Worm (Caenorhabditis elegans) whole organism, L4 larva: ENCODE results near the gene K08E4.2.

Experiments used
- F37D6.2 ChIP-seq: sonication (generic microtip); optimal IDR thresholded peaks from 2 replicates; lab custom pipeline; 2016; ENCODE audit warnings: mild to moderate bottlenecking, missing genetic modification characterization, missing compliant biosample characterization
- F44E2.7 ChIP-seq: fragments of 200-800 bp; sonication (Bioruptor generic); IDR thresholded peaks from 2 replicates; pipeline ENCODE4 v2.1.2; 2022; ENCODE audit warnings: missing genetic modification characterization, missing compliant biosample characterization
- Y5F2A.4 ChIP-seq: fragments of 200-800 bp; sonication (Bioruptor generic); optimal IDR thresholded peaks from 2 replicates; lab custom pipeline; 2018; ENCODE audit warnings: mild to moderate bottlenecking, missing genetic modification characterization, missing compliant biosample characterization
- ZK337.2 ChIP-seq: fragments of 200-800 bp; sonication (Bioruptor generic); IDR thresholded peaks from 2 replicates; pipeline ENCODE4 v1.3.6; 2022; ENCODE audit warnings: missing genetic modification reagents, missing genetic modification characterization, missing compliant biosample characterization
- ama-1 ChIP-seq: fragments of 150-350 bp; optimal IDR thresholded peaks from 2 replicates; lab custom pipeline; 2014; ENCODE audit warnings: inconsistent platforms, mixed read lengths
- arid-1 ChIP-seq: fragments of 200-800 bp; sonication (Bioruptor generic); conservative IDR thresholded peaks from 2 replicates; pipeline ENCODE4 v1.3.6; 2022; ENCODE audit warnings: missing genetic modification reagents, missing genetic modification characterization, missing compliant biosample characterization
- ceh-28 ChIP-seq: fragments of 150-350 bp; optimal IDR thresholded peaks from 2 replicates; lab custom pipeline; 2014; ENCODE audit warnings: missing biosample characterization, missing genetic modification reagents, missing genetic modification characterization
- ceh-32 ChIP-seq: sonication (generic microtip); optimal IDR thresholded peaks from 2 replicates; lab custom pipeline; 2016; ENCODE audit warnings: mild to moderate bottlenecking, missing genetic modification characterization, missing compliant biosample characterization; ENCODE audit not compliant: poor library complexity
- ceh-44 ChIP-seq: fragments of 200-800 bp; sonication (Bioruptor generic); IDR thresholded peaks from 2 replicates; pipeline ENCODE4 v1.3.6; 2022; ENCODE audit warnings: missing genetic modification reagents, missing genetic modification characterization, missing compliant biosample characterization
- ceh-62 ChIP-seq: sonication (generic microtip); optimal IDR thresholded peaks from 2 replicates; lab custom pipeline; 2017; ENCODE audit warnings: missing biosample characterization, missing genetic modification characterization
- ctbp-1 ChIP-seq: fragments of 200-800 bp; sonication (Bioruptor generic); IDR thresholded peaks from 2 replicates; pipeline ENCODE4 v1.3.6; 2022; ENCODE audit warnings: missing genetic modification reagents, missing genetic modification characterization, missing compliant biosample characterization
- daf-16 ChIP-seq, 3 experiments: sonication (generic microtip); optimal IDR thresholded peaks; 2 replicates each; lab custom pipeline; 2016 to 2017; ENCODE audit warnings: missing genetic modification characterization in 3 of 3, missing genetic modification reagents in 3 of 3, mild to moderate bottlenecking in 2 of 3, missing compliant biosample characterization in 2 of 3, missing biosample characterization in 1 of 3, moderate library complexity in 1 of 3
- daf-19 ChIP-seq: fragments of 200-800 bp; sonication (Bioruptor generic); conservative IDR thresholded peaks from 2 replicates; pipeline ENCODE4 v1.3.6; 2022; ENCODE audit warnings: missing genetic modification characterization, missing compliant biosample characterization
- dmd-6 ChIP-seq: fragments of 200-800 bp; sonication (Bioruptor generic); IDR thresholded peaks from 2 replicates; pipeline ENCODE4 v1.3.6; 2022; ENCODE audit warnings: missing genetic modification reagents, missing genetic modification characterization, missing compliant biosample characterization
- dve-1 ChIP-seq: sonication (generic microtip); optimal IDR thresholded peaks from 2 replicates; lab custom pipeline; 2017; ENCODE audit warnings: antibody characterized with exemption, mild to moderate bottlenecking, missing genetic modification characterization, missing compliant biosample characterization; ENCODE audit not compliant: insufficient read depth
- egl-27 ChIP-seq: sonication (generic microtip); optimal IDR thresholded peaks from 3 replicates; lab custom pipeline; 2017; ENCODE audit warnings: missing biosample characterization, missing genetic modification reagents, missing genetic modification characterization
- egl-43 ChIP-seq: fragments of 200-800 bp; sonication (Bioruptor generic); IDR thresholded peaks from 2 replicates; pipeline ENCODE4 v1.3.6; 2022; ENCODE audit warnings: missing genetic modification reagents, missing genetic modification characterization, missing compliant biosample characterization
- hif-1 ChIP-seq, 2 experiments: sonication (generic microtip); optimal IDR thresholded peaks; 2 replicates each; lab custom pipeline; 2016 to 2017; ENCODE audit warnings: missing compliant biosample characterization in 2 of 2, missing genetic modification characterization in 2 of 2, missing genetic modification reagents in 2 of 2, missing genotype in 2 of 2, mild to moderate bottlenecking in 1 of 2
- jun-1 ChIP-seq: fragments of 150-350 bp; optimal IDR thresholded peaks from 2 replicates; lab custom pipeline; 2014; ENCODE audit warnings: missing biosample characterization, missing genetic modification reagents, missing genetic modification characterization
- lim-7 ChIP-seq: fragments of 200-800 bp; sonication (Bioruptor generic); IDR thresholded peaks from 2 replicates; pipeline ENCODE4 v1.3.6; 2022; ENCODE audit warnings: missing genetic modification characterization, missing compliant biosample characterization
- lin-29 ChIP-seq: fragments of 200-800 bp; sonication (Bioruptor generic); IDR thresholded peaks from 2 replicates; pipeline ENCODE4 v1.3.6; 2022; ENCODE audit warnings: missing genetic modification reagents, missing genetic modification characterization, missing compliant biosample characterization
- lsy-2 ChIP-seq, 2 experiments: fragments of 150-350 bp in 1 of 2; sonication (generic microtip) in 1 of 2; optimal IDR thresholded peaks; 2 replicates each; lab custom pipeline; 2014 to 2017; ENCODE audit warnings: missing biosample characterization in 2 of 2, missing genetic modification characterization in 2 of 2
- madf-5 ChIP-seq, 2 experiments: fragments of 200-800 bp; sonication (Bioruptor generic); IDR thresholded peaks; 2 replicates each; pipeline ENCODE4 v1.3.6; 2022; ENCODE audit warnings: missing compliant biosample characterization in 2 of 2, missing genetic modification characterization in 2 of 2
- mep-1 ChIP-seq: fragments of 150-350 bp; sonication (generic microtip); optimal IDR thresholded peaks from 3 replicates; lab custom pipeline; 2014; ENCODE audit warnings: missing biosample characterization, missing genetic modification characterization
- mes-2 ChIP-seq: sonication (generic microtip); optimal IDR thresholded peaks from 2 replicates; lab custom pipeline; 2016; ENCODE audit warnings: missing genotype, mild to moderate bottlenecking, missing genetic modification characterization, missing compliant biosample characterization; ENCODE audit not compliant: poor library complexity, severe bottlenecking
- nhr-10 ChIP-seq: fragments of 150-350 bp; optimal IDR thresholded peaks from 2 replicates; lab custom pipeline; 2014; ENCODE audit warnings: missing biosample characterization, missing genetic modification characterization
- nhr-111 ChIP-seq: fragments of 200-800 bp; sonication (Bioruptor generic); optimal IDR thresholded peaks from 2 replicates; lab custom pipeline; 2018; ENCODE audit warnings: mild to moderate bottlenecking, missing genetic modification characterization, missing compliant biosample characterization
- nhr-41 ChIP-seq: fragments of 200-800 bp; sonication (Bioruptor generic); IDR thresholded peaks from 2 replicates; pipeline ENCODE4 v1.3.6; 2022; ENCODE audit warnings: missing genetic modification reagents, missing genetic modification characterization, missing compliant biosample characterization
- nhr-76 ChIP-seq: fragments of 150-350 bp; optimal IDR thresholded peaks from 2 replicates; lab custom pipeline; 2014; ENCODE audit warnings: missing biosample characterization, missing genetic modification characterization
- nhr-77 ChIP-seq: fragments of 150-350 bp; optimal IDR thresholded peaks from 2 replicates; lab custom pipeline; 2014; ENCODE audit warnings: missing biosample characterization, missing genetic modification characterization
- php-3 ChIP-seq: fragments of 200-800 bp; sonication (Bioruptor generic); IDR thresholded peaks from 2 replicates; pipeline ENCODE4 v1.3.6; 2022; ENCODE audit warnings: missing genetic modification reagents, missing genetic modification characterization, missing compliant biosample characterization
- pqm-1 ChIP-seq: sonication (generic microtip); optimal IDR thresholded peaks from 2 replicates; lab custom pipeline; 2017; ENCODE audit warnings: missing biosample characterization, missing genetic modification characterization
- rbr-2 ChIP-seq: sonication (generic microtip); optimal IDR thresholded peaks from 2 replicates; lab custom pipeline; 2016; ENCODE audit warnings: missing genotype, missing genetic modification characterization, missing compliant biosample characterization
- set-16 ChIP-seq: fragments of 200-800 bp; sonication (Bioruptor generic); IDR thresholded peaks from 2 replicates; pipeline ENCODE4 v1.3.6; 2022; ENCODE audit warnings: missing genetic modification reagents, missing genetic modification characterization, missing compliant biosample characterization
- snpc-4 ChIP-seq: fragments of 150-350 bp; optimal IDR thresholded peaks from 2 replicates; lab custom pipeline; 2014; ENCODE audit warnings: missing biosample characterization, missing genetic modification characterization
- tra-1 ChIP-seq: fragments of 200-800 bp; sonication (Bioruptor generic); IDR thresholded peaks from 2 replicates; pipeline ENCODE4 v1.3.6; 2022; ENCODE audit warnings: missing genetic modification reagents, missing genetic modification characterization, missing compliant biosample characterization
- unc-130 ChIP-seq: sonication (generic microtip); optimal IDR thresholded peaks from 2 replicates; lab custom pipeline; 2016; ENCODE audit warnings: missing genetic modification reagents, missing genetic modification characterization, missing compliant biosample characterization
- unc-62 ChIP-seq, 3 experiments: fragments of 150-350 bp in 1 of 3; sonication (generic microtip); optimal IDR thresholded peaks in 2 of 3; peaks in 1 of 3; 1 replicate in 1 of 3; 2 replicates in 2 of 3; lab custom pipeline; 2014 to 2017; ENCODE audit warnings: missing biosample characterization in 3 of 3, missing genetic modification characterization in 3 of 3, missing genetic modification reagents in 3 of 3, missing genotype in 1 of 3
- zfp-3 ChIP-seq: fragments of 200-800 bp; sonication (Bioruptor generic); conservative IDR thresholded peaks from 2 replicates; pipeline ENCODE4 v1.3.6; 2022; ENCODE audit warnings: missing genetic modification reagents, missing genetic modification characterization, missing compliant biosample characterization
- zip-11 ChIP-seq: fragments of 200-800 bp; sonication (Bioruptor generic); IDR thresholded peaks from 2 replicates; pipeline ENCODE4 v1.3.6; 2022; ENCODE audit warnings: missing genetic modification characterization, missing compliant biosample characterization
- ztf-7 ChIP-seq: fragments of 150-350 bp; optimal IDR thresholded peaks from 2 replicates; lab custom pipeline; 2014; ENCODE audit warnings: missing biosample characterization, missing genetic modification characterization

K08E4.2 gene

ce11 chrIV:12056603-12057002, at the start of gene K08E4.2:
K08E4.2 (minus strand) TSS chrIV:12056656.
- TF ChIP-seq nhr-77 (no peak), egl-43 (no peak), ctbp-1 (GFP tag; lab: Robert Waterston, UW) (no peak), zip-11 (GFP tag; lab: Robert Waterston, UW) (no peak), ZK337.2 (GFP tag; lab: Robert Waterston, UW) (no peak), Y5F2A.4 (GFP tag; lab: Kevin White, UChicago) (no peak), ceh-44 (GFP tag; lab: Robert Waterston, UW) (no peak)

DNA sequence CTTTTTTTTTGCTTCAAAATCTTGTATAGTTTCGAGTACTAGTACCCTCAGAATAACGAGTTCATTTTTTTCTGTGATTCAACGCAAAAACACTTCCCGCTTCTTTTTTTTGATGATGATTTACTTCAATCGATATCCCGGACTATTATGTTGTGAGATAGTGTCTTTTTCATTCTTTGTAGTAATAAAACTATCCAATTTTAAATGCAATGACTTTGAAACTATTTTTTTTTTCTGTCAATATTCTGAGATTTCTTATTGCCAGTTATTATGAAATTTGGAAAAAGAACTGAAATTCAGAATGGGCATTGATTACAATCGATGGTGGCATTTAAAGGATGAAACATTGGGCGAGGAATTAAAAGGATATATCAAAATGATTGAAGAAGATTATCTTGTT, 49.1 kb upstream of the K08E4.2 start, which contains the start of gene M18.3:
TSS of gene M18.3 (plus strand) at position 301 of the 400 bp plus-strand sequence.
- TF ChIP-seq nhr-10 (tag; lab: Kevin White, UChicago) = no peak
- no peak for TF ChIP-seq jun-1 (tag; lab: Kevin White, UChicago)
- no peak for TF ChIP-seq unc-62 (GFP tag; optimal IDR thresholded peaks at IDR 0.05 in 1 of 2; lab: Kevin White, UChicago)
- no peak for TF ChIP-seq unc-62 (tag; optimal IDR thresholded peaks at IDR 0.05; lab: Kevin White, UChicago)
- no peak for TF ChIP-seq ztf-7 (tag; lab: Kevin White, UChicago)
- no peak for TF ChIP-seq snpc-4 (tag; lab: Kevin White, UChicago)
- no peak for TF ChIP-seq pqm-1
- TF ChIP-seq nhr-41 (GFP tag; lab: Robert Waterston, UW) = no peak
- TF ChIP-seq, all 104 proteins: peak for 0

ce11 chrIV:12096479-12096878, 40.0 kb upstream of the K08E4.2 start, which contains the start of gene mon-2:
mon-2 (plus strand) TSS chrIV:12096779.
- TF ChIP-seq dve-1 (tag; lab: Kevin White, UChicago) (no peak), nhr-111 (GFP tag; lab: Kevin White, UChicago) (no peak), lim-7 (GFP tag; lab: Robert Waterston, UW) (no peak), ztf-7 (tag; lab: Kevin White, UChicago) (no peak), daf-19 (no peak), ceh-62 (tag; lab: Kevin White, UChicago) (no peak)

ce11 chrIV:12093819-12094218, 37.4 kb upstream of the K08E4.2 start, which contains the start of gene F11A10.5:
F11A10.5 (plus strand) TSS chrIV:12094119.
- TF ChIP-seq arid-1 (GFP tag; lab: Robert Waterston, UW) = no peak
- TF ChIP-seq daf-16 (GFP tag; optimal IDR thresholded peaks at IDR 0.05; lab: Kevin White, UChicago) = no peak
- peak; percentile 24 for TF ChIP-seq daf-16 (tag; optimal IDR thresholded peaks at IDR 0.05; lab: Kevin White, UChicago)
- TF ChIP-seq madf-5 (GFP tag; IDR thresholded peaks at IDR 0.05; lab: Robert Waterston, UW) = no peak
- TF ChIP-seq ceh-28 (tag; lab: Kevin White, UChicago) = peak; percentile 3
- no peak for TF ChIP-seq zfp-3 (GFP tag; lab: Robert Waterston, UW)
- TF ChIP-seq unc-62 (GFP tag; optimal IDR thresholded peaks at IDR 0.05 in 1 of 2; lab: Kevin White, UChicago) = peak in 1 of 2 experiments; percentile 48
- TF ChIP-seq unc-62 (tag; optimal IDR thresholded peaks at IDR 0.05; lab: Kevin White, UChicago) = no peak
- TF ChIP-seq ama-1 = no peak
- no peak for TF ChIP-seq dmd-6
- peak; percentile 28 for TF ChIP-seq mes-2
- peak in 1 of 2 experiments; percentile 32 for TF ChIP-seq hif-1 (tag; optimal IDR thresholded peaks at IDR 0.05; lab: Kevin White, UChicago)

- TF ChIP-seq nhr-76 (tag; lab: Kevin White, UChicago) (no peak), lsy-2 (tag; optimal IDR thresholded peaks at IDR 0.05; lab: Kevin White, UChicago) (peak in 1 of 2 experiments; percentile 91)
Measured at ce11 chrIV:12093384-12093783, 36.9 kb upstream of the K08E4.2 start, which contains the start of gene cpsf-4. cpsf-4 (minus strand) TSS chrIV:12093445.

ce11 chrIV:12092113-12092512, 35.7 kb upstream of the K08E4.2 start, which contains the start of gene mig-32:
mig-32 (minus strand) TSS chrIV:12092213.
- TF ChIP-seq rbr-2 (tag; lab: Kevin White, UChicago) (no peak), set-16 (GFP tag; lab: Robert Waterston, UW) (no peak), unc-130 (GFP tag; lab: Kevin White, UChicago) (no peak), ceh-62 (tag; lab: Kevin White, UChicago) (no peak), lin-29 (no peak), tra-1 (GFP tag; lab: Robert Waterston, UW) (no peak), egl-27 (tag; lab: Kevin White, UChicago) (no peak), mep-1 (tag; lab: Kevin White, UChicago) (no peak), F44E2.7 (GFP tag; lab: Robert Waterston, UW) (no peak), F37D6.2 (tag; lab: Kevin White, UChicago) (no peak), ceh-32 (tag; lab: Kevin White, UChicago) (no peak), php-3 (no peak)
- TF ChIP-seq, all 104 proteins: peak for 0
